Worm (Caenorhabditis elegans): ENCODE measurements around the gene Y41E3.13.

Gene Y41E3.13

ce11 chrIV:15057994-15058393 lies at the start of gene Y41E3.13:
Gene Y41E3.13 (plus strand): TSS chrIV:15058294.
- TF ChIP-seq K02D7.2 (tag; optimal IDR thresholded peaks at IDR 0.05) = no peak
- TF ChIP-seq C08G9.2 (tag; optimal IDR thresholded peaks at IDR 0.05) = no peak
- TF ChIP-seq hlh-6 (tag; optimal IDR thresholded peaks at IDR 0.05) = no peak
- no peak for TF ChIP-seq ceh-2 (tag; optimal IDR thresholded peaks at IDR 0.05)
- TF ChIP-seq ceh-18 (tag; optimal IDR thresholded peaks at IDR 0.05) = no peak
- no peak for TF ChIP-seq ttx-3 (tag; optimal IDR thresholded peaks at IDR 0.05)
- no peak for TF ChIP-seq C38D4.7 (GFP tag; optimal IDR thresholded peaks at IDR 0.05)
- no peak for TF ChIP-seq ceh-9 (tag; optimal IDR thresholded peaks at IDR 0.05)
- no peak for TF ChIP-seq elt-2 (tag; optimal IDR thresholded peaks at IDR 0.05)

DNA sequence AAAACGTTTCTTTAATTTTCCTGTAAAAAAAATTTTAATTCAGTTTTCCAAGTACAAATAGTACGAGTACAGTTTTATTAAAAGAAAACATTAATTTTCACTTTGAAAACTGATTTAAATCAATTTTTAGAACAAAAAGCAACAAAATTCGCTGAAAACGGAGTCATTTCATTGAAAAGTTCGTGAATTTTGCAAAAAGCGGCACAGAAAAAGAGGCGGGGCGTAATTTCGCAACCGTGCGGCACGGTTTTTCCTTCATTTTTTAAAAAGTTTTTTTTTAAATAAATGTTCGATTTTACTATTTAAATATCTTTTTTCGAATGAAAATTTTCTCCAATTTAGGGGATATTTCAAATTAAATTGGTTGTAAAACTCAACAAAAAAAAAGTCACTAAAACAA lies 46.9 kb upstream of the Y41E3.13 start:
- TF ChIP-seq ama-1 (optimal IDR thresholded peaks at IDR 0.05) (no peak), pat-9 (tag; optimal IDR thresholded peaks at IDR 0.05) (no peak), F13H6.1 (tag; optimal IDR thresholded peaks at IDR 0.05) (no peak), ceh-48 (tag; optimal IDR thresholded peaks at IDR 0.05) (no peak), ztf-16 (tag; optimal IDR thresholded peaks at IDR 0.05) (no peak)

DNA sequence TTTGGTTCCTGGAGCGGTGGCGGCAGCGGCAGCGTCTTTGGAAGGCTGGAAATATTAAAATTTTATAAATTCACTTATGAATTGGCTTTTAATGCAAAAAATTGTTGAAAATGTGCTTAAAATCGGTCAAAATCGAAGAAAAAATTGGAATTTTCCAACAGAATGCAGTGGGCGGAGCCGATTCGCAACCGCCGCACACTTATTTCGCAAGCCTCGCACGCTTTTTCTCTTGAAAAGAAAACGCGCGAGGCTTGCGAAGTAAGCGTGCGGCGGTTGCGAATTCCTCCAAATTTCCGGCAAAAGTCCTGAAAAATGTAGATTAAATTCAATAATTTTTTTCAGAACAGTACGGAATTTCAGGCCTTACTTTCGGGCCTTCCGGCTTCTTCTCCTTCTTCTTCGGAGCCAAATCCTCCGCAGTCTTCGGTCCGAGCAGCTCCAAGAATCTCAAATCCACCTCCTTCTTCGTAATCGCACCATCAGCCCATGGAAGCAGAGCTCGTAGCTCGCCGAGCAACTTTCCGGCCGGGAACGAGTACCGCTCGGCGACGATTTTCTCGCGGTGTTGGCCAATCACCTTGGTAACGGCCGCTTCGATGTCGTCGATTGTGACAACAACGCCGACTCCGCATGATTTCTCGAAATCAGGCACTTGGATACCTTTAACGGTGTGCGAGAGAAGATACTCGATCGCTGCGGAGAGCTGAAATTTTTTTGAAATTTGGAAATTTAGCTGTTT lies 45.8 kb upstream of the Y41E3.13 start:
- TF ChIP-seq hlh-8 (tag; optimal IDR thresholded peaks at IDR 0.05) (no peak), syd-9 (tag; optimal IDR thresholded peaks at IDR 0.05) (no peak), hlh-13 (GFP tag; optimal IDR thresholded peaks at IDR 0.05) (no peak), sox-2 (GFP tag; IDR thresholded peaks at IDR 0.05) (no peak), pat-9 (tag; optimal IDR thresholded peaks at IDR 0.05) (no peak), pha-2 (tag; optimal IDR thresholded peaks at IDR 0.05) (no peak), ceh-31 (tag; optimal IDR thresholded peaks at IDR 0.05) (no peak), sdc-2 (tag; optimal IDR thresholded peaks at IDR 0.05) (no peak), K09A11.1 (tag; optimal IDR thresholded peaks at IDR 0.05; ENCODE audit: insufficient read depth) (no peak), lin-11 (tag; optimal IDR thresholded peaks at IDR 0.05) (no peak), ceh-6 (GFP tag; optimal IDR thresholded peaks at IDR 0.05) (no peak), unc-3 (GFP tag; conservative IDR thresholded peaks at IDR 0.05) (no peak), unc-3 (tag; optimal IDR thresholded peaks at IDR 0.05) (no peak), unc-42 (tag; optimal IDR thresholded peaks at IDR 0.05) (no peak), ceh-30 (tag; optimal IDR thresholded peaks at IDR 0.05) (no peak)

DNA sequence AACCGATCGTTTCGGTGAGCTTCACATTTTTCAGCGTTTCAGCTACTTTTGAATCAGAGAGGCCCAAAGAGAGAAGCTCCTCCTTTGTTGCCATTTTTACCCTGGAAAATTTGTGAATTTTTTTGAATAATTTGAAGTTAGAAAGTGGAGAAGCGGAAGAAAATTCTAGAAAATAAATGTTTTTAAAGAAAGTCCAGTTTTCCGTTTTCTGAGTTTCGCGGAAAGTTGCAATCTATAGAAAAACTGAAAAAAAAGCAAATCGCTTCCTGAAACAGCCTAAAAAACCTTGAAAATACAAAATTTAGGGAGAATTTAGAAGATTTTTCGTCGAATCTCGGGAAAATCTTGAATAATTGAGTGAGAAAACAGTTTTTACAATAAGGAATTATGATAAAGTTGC lies 45.0 kb upstream of the Y41E3.13 start, which contains the start of gene qars-1:
qars-1 (minus strand) TSS at position 101 of the 400 bp plus-strand sequence.
- TF ChIP-seq syd-9 (tag; optimal IDR thresholded peaks at IDR 0.05) = no peak
- no peak for TF ChIP-seq odd-2 (tag; optimal IDR thresholded peaks at IDR 0.05)
- no peak for TF ChIP-seq dmd-4 (tag; optimal IDR thresholded peaks at IDR 0.05; ENCODE audit: borderline replicate concordance)
- TF ChIP-seq zip-5 (tag; optimal IDR thresholded peaks at IDR 0.05) = no peak
- no peak for TF ChIP-seq elt-4 (tag; optimal IDR thresholded peaks at IDR 0.05)
- no peak for TF ChIP-seq hlh-30 (tag; optimal IDR thresholded peaks at IDR 0.05; ENCODE audit: insufficient read depth)
- TF ChIP-seq ceh-22 (tag; optimal IDR thresholded peaks at IDR 0.05) = no peak
- no peak for TF ChIP-seq ceh-31 (tag; optimal IDR thresholded peaks at IDR 0.05)
- no peak for TF ChIP-seq nhr-11 (tag; optimal IDR thresholded peaks at IDR 0.05)
- TF ChIP-seq C08G9.2 (tag; optimal IDR thresholded peaks at IDR 0.05) = no peak
- no peak for TF ChIP-seq T23F11.4 (GFP tag; optimal IDR thresholded peaks at IDR 0.05)
- TF ChIP-seq nfya-1 (tag; optimal IDR thresholded peaks at IDR 0.05) = no peak
- TF ChIP-seq fkh-6 (tag; optimal IDR thresholded peaks at IDR 0.05) = no peak
- no peak for TF ChIP-seq hlh-13 (GFP tag; optimal IDR thresholded peaks at IDR 0.05)
- no peak for TF ChIP-seq ceh-18 (tag; optimal IDR thresholded peaks at IDR 0.05)
- TF ChIP-seq C38D4.7 (GFP tag; optimal IDR thresholded peaks at IDR 0.05) = no peak
- no peak for TF ChIP-seq ceh-9 (tag; optimal IDR thresholded peaks at IDR 0.05)
- no peak for TF ChIP-seq hlh-15 (tag; optimal IDR thresholded peaks at IDR 0.05)
- TF ChIP-seq fax-1 (tag; optimal IDR thresholded peaks at IDR 0.05) = no peak
- TF ChIP-seq pat-9 (tag; optimal IDR thresholded peaks at IDR 0.05) = no peak
